Fruit fly (Drosophila melanogaster) whole organism, embryonic: ENCODE results near the gene Ppm1.

Experiments
- Atf3 ChIP-seq: fragments of 200-800 bp; sonication (Bioruptor generic); optimal IDR thresholded peaks from 3 replicates; lab custom pipeline; 2016; ENCODE audit warnings: missing biosample characterization, missing genetic modification characterization
- Awh ChIP-seq: fragments of 200-800 bp; sonication (Bioruptor generic); IDR thresholded peaks from 2 replicates; pipeline ENCODE4, ENCODE4 v1.3.6; 2022; ENCODE audit warnings: missing biosample characterization, missing genetic modification characterization
- BtbVII ChIP-seq: fragments of 200-800 bp; sonication (Bioruptor generic); optimal IDR thresholded peaks from 3 replicates; lab custom pipeline; 2017; ENCODE audit warnings: missing biosample characterization, mild to moderate bottlenecking, missing genetic modification characterization
- CG10209 ChIP-seq: fragments of 200-800 bp; sonication (Bioruptor generic); optimal IDR thresholded peaks from 3 replicates; lab custom pipeline; 2017; ENCODE audit warnings: missing biosample characterization, mild to moderate bottlenecking, missing genetic modification characterization, missing genetic modification reagents
- CG14050 ChIP-seq: fragments of 200-800 bp; sonication (Bioruptor generic); IDR thresholded peaks from 3 replicates; pipeline ENCODE4 v1.3.6; 2022; ENCODE audit warnings: missing biosample characterization, missing genetic modification characterization
- CG14441 ChIP-seq: fragments of 200-800 bp; sonication (Bioruptor generic); IDR thresholded peaks from 2 replicates; pipeline ENCODE4 v1.3.6; 2022; ENCODE audit warnings: missing biosample characterization, missing genetic modification characterization
- CG16779 ChIP-seq: fragments of 200-800 bp; sonication (Bioruptor generic); IDR thresholded peaks from 2 replicates; pipeline ENCODE4 v1.3.6; 2022; ENCODE audit warnings: missing biosample characterization, missing genetic modification characterization
- CG18262 ChIP-seq: fragments of 200-800 bp; optimal IDR thresholded peaks from 3 replicates; lab custom pipeline; 2019; ENCODE audit warnings: missing biosample characterization, mild to moderate bottlenecking, missing genetic modification characterization, moderate library complexity
- CG3163 ChIP-seq: fragments of 200-800 bp; sonication (Bioruptor generic); optimal IDR thresholded peaks from 3 replicates; lab custom pipeline; 2016; ENCODE audit warnings: missing biosample characterization, missing genetic modification characterization
- CG32767 ChIP-seq: fragments of 200-800 bp; sonication (Bioruptor generic); IDR thresholded peaks from 2 replicates; pipeline ENCODE4 v1.3.6; 2022; ENCODE audit warnings: missing biosample characterization, missing genetic modification characterization
- CG4617 ChIP-seq: fragments of 200-800 bp; sonication (Bioruptor generic); optimal IDR thresholded peaks from 3 replicates; lab custom pipeline; 2016; ENCODE audit warnings: missing biosample characterization, missing genetic modification characterization, borderline replicate concordance
- CG4730 ChIP-seq: fragments of 200-800 bp; sonication (Bioruptor generic); IDR thresholded peaks from 2 replicates; pipeline ENCODE4 v1.3.6; 2022; ENCODE audit warnings: missing biosample characterization, missing genetic modification characterization
- CG6272 ChIP-seq: fragments of 200-800 bp; sonication (Bioruptor generic); IDR thresholded peaks from 2 replicates; pipeline ENCODE4 v1.3.6; 2022; ENCODE audit warnings: missing biosample characterization, missing genetic modification characterization
- CG6654 ChIP-seq: fragments of 200-800 bp; sonication (Bioruptor generic); optimal IDR thresholded peaks from 2 replicates; lab custom pipeline; 2017; ENCODE audit warnings: missing biosample characterization, mild to moderate bottlenecking, missing genetic modification characterization
- CG6791 ChIP-seq: fragments of 200-800 bp; sonication (Bioruptor generic); IDR thresholded peaks from 3 replicates; pipeline ENCODE4 v1.3.6; 2022; ENCODE audit warnings: missing biosample characterization, missing genetic modification characterization; ENCODE audit not compliant: partially characterized antibody
- CG8290 ChIP-seq, 3 experiments: fragments of 200-800 bp; sonication (Bioruptor generic); optimal IDR thresholded peaks; 2 replicates each; lab custom pipeline; 2016 to 2019; ENCODE audit warnings: missing biosample characterization in 3 of 3, missing genetic modification characterization in 3 of 3, mild to moderate bottlenecking in 2 of 3, moderate library complexity in 1 of 3
- CG8478 ChIP-seq: fragments of >200 bp; optimal IDR thresholded peaks from 2 replicates; lab custom pipeline; 2018
- CG8944 ChIP-seq: fragments of 200-800 bp; sonication (Bioruptor generic); optimal IDR thresholded peaks from 3 replicates; lab custom pipeline; 2016; ENCODE audit warnings: missing biosample characterization, missing genetic modification characterization
- E2f1 ChIP-seq: fragments of 200-800 bp; sonication (Bioruptor generic); IDR thresholded peaks from 2 replicates; pipeline ENCODE4 v1.3.6; 2022; ENCODE audit warnings: missing biosample characterization, missing genetic modification characterization
- Eip74EF ChIP-seq, 2 experiments: fragments of 200-800 bp in 1 of 2; fragments of >200 bp in 1 of 2; sonication (Bioruptor generic) in 1 of 2; optimal IDR thresholded peaks; 2 replicates each; lab custom pipeline; 2017 to 2019; ENCODE audit warnings: missing biosample characterization in 2 of 2, missing genetic modification characterization in 2 of 2, mild to moderate bottlenecking in 1 of 2, moderate library complexity in 1 of 2
- Fer3 ChIP-seq: fragments of 200-800 bp; sonication (Bioruptor generic); optimal IDR thresholded peaks from 2 replicates; lab custom pipeline; 2018; ENCODE audit warnings: missing biosample characterization, mild to moderate bottlenecking, missing genetic modification characterization, moderate library complexity
- H2.0 ChIP-seq: fragments of 200-800 bp; sonication (Bioruptor generic); IDR thresholded peaks from 2 replicates; pipeline ENCODE4 v1.3.6; 2022; ENCODE audit warnings: missing biosample characterization, missing genetic modification characterization
- HLH3B ChIP-seq: fragments of 200-800 bp; sonication (Bioruptor generic); IDR thresholded peaks from 2 replicates; pipeline ENCODE4 v1.3.6; 2022; ENCODE audit warnings: missing biosample characterization, missing genetic modification characterization
- NFAT ChIP-seq: fragments of 200-800 bp; sonication (Bioruptor generic); IDR thresholded peaks from 2 replicates; pipeline ENCODE4 v1.3.6; 2022; ENCODE audit warnings: missing biosample characterization, missing genetic modification characterization
- Opbp ChIP-seq: fragments of 200-800 bp; sonication (Bioruptor generic); IDR thresholded peaks from 3 replicates; pipeline ENCODE4 v1.3.6; 2022; ENCODE audit warnings: missing biosample characterization, missing genetic modification characterization; ENCODE audit not compliant: partially characterized antibody
- Rfx ChIP-seq: fragments of 200-800 bp; sonication (Bioruptor generic); IDR thresholded peaks from 2 replicates; pipeline ENCODE4 v1.3.6; 2022; ENCODE audit warnings: missing biosample characterization, missing genetic modification characterization
- Sry-δ ChIP-seq: fragments of 200-800 bp; sonication (Bioruptor generic); optimal IDR thresholded peaks from 2 replicates; lab custom pipeline; 2016; ENCODE audit warnings: missing biosample characterization, missing genetic modification characterization
- Ssrp ChIP-seq: fragments of 200-800 bp; sonication (Bioruptor generic); optimal IDR thresholded peaks from 2 replicates; lab custom pipeline; 2018; ENCODE audit warnings: missing biosample characterization, mild to moderate bottlenecking, missing genetic modification characterization, moderate library complexity
- Stat92E ChIP-seq, 3 experiments: fragments of >200 bp in 2 of 3; fragments of 200-800 bp in 1 of 3; sonication (Bioruptor generic) in 1 of 3; optimal IDR thresholded peaks; 2 replicates each; lab custom pipeline; 2017 to 2019; ENCODE audit warnings: missing biosample characterization in 3 of 3, missing genetic modification characterization in 3 of 3, mild to moderate bottlenecking in 1 of 3, moderate library complexity in 1 of 3
- chif ChIP-seq, 2 experiments: fragments of 200-800 bp; sonication (Bioruptor generic); optimal IDR thresholded peaks; 3 replicates each; lab custom pipeline; 2016; ENCODE audit warnings: missing biosample characterization in 2 of 2, missing genetic modification characterization in 2 of 2
- chinmo ChIP-seq: fragments of 200-800 bp; sonication (Bioruptor generic); IDR thresholded peaks from 4 replicates; pipeline ENCODE4 v1.3.6; 2022; ENCODE audit warnings: missing biosample characterization, missing genetic modification characterization; ENCODE audit not compliant: partially characterized antibody
- chm ChIP-seq: fragments of 200-800 bp; sonication (Bioruptor generic); IDR thresholded peaks from 2 replicates; pipeline ENCODE4 v1.3.6; 2022; ENCODE audit warnings: missing biosample characterization, missing genetic modification characterization
- dati ChIP-seq: fragments of 200-800 bp; sonication (Bioruptor generic); IDR thresholded peaks from 2 replicates; pipeline ENCODE4 v1.3.6; 2022; ENCODE audit warnings: missing biosample characterization, missing genetic modification characterization
- fd102C ChIP-seq: fragments of 200-800 bp; sonication (Bioruptor generic); optimal IDR thresholded peaks from 2 replicates; lab custom pipeline; 2018; ENCODE audit warnings: missing biosample characterization, mild to moderate bottlenecking, missing genetic modification characterization, moderate library complexity
- gcm2 ChIP-seq: fragments of 200-800 bp; sonication (Bioruptor generic); optimal IDR thresholded peaks from 2 replicates; lab custom pipeline; 2016; ENCODE audit warnings: missing biosample characterization, missing genetic modification characterization
- lbe ChIP-seq: fragments of 200-800 bp; sonication (Bioruptor generic); optimal IDR thresholded peaks from 2 replicates; lab custom pipeline; 2016; ENCODE audit warnings: missing biosample characterization, mild to moderate bottlenecking, missing genetic modification characterization
- nerfin-1 ChIP-seq: fragments of 200-800 bp; sonication (Bioruptor generic); optimal IDR thresholded peaks from 3 replicates; lab custom pipeline; 2019; ENCODE audit warnings: missing biosample characterization, mild to moderate bottlenecking, missing genetic modification characterization, moderate library complexity
- nerfin-2 ChIP-seq: fragments of 200-800 bp; sonication (Bioruptor generic); IDR thresholded peaks from 2 replicates; pipeline ENCODE4 v1.3.6; 2022; ENCODE audit warnings: missing biosample characterization, missing genetic modification characterization; ENCODE audit not compliant: partially characterized antibody
- org-1 ChIP-seq: fragments of 200-800 bp; sonication (Bioruptor generic); optimal IDR thresholded peaks from 2 replicates; lab custom pipeline; 2017; ENCODE audit warnings: missing biosample characterization, missing genetic modification characterization
- sd ChIP-seq: fragments of 200-800 bp; sonication (Bioruptor generic); optimal IDR thresholded peaks from 3 replicates; lab custom pipeline; 2018; ENCODE audit warnings: missing biosample characterization, mild to moderate bottlenecking, missing genetic modification characterization, moderate library complexity
- sob ChIP-seq: fragments of 200-800 bp; sonication (Bioruptor generic); IDR thresholded peaks from 2 replicates; pipeline ENCODE4 v1.3.6; 2022; ENCODE audit warnings: missing biosample characterization, missing genetic modification characterization
- stwl ChIP-seq: fragments of 200-800 bp; sonication (Bioruptor generic); optimal IDR thresholded peaks from 3 replicates; lab custom pipeline; 2018; ENCODE audit warnings: missing biosample characterization, mild to moderate bottlenecking, missing genetic modification characterization, moderate library complexity
- tgo ChIP-seq: fragments of 200-800 bp; sonication (Bioruptor generic); IDR thresholded peaks from 3 replicates; pipeline ENCODE4 v1.3.6; 2022; ENCODE audit warnings: missing biosample characterization, missing genetic modification characterization
- usp ChIP-seq: fragments of >200 bp; optimal IDR thresholded peaks from 2 replicates; lab custom pipeline; 2017; ENCODE audit warnings: missing biosample characterization, missing genetic modification characterization
- vnd ChIP-seq: fragments of 200-800 bp; sonication (Bioruptor generic); IDR thresholded peaks from 3 replicates; pipeline ENCODE4 v1.3.6; 2022; ENCODE audit warnings: missing biosample characterization, missing genetic modification characterization; ENCODE audit not compliant: partially characterized antibody
- yki ChIP-seq: fragments of >200 bp; optimal IDR thresholded peaks from 3 replicates; lab custom pipeline; 2018

Ppm1 gene

DNA sequence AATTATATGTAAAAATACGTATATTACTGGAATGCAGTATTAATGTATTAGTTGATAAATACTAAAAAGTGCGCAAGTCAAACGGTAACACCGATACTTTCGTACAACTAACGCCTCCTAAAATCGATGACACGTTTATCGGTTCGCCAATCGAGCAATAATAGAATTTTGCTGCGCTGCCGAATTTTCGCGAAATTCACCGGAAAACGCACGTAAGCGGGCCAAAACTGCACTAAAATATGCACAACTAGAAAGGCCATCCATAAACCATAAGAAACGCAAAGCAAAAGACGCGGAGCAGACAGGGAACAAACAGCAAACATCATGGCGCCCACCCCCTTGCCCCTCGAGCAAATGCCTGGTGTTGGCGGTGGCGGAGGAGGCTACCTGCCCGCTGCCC, 12.0 kb downstream of the Ppm1 start, which contains the start of gene MED14 (continued):
- TF ChIP-seq vnd (GFP tag; lab: Robert Waterston, UW): peak; percentile 33; the same call in 1 of the 3 replicates
- peak; percentile 58; the same call in 1 of the 2 replicates for TF ChIP-seq nerfin-2 (GFP tag; lab: Robert Waterston, UW)
- TF ChIP-seq CG16779 (GFP tag; lab: Robert Waterston, UW): no peak
- peak; percentile 97 for TF ChIP-seq sd (tag; lab: Kevin White, UChicago)
- peak; percentile 35 for TF ChIP-seq Sry-δ (GFP tag; lab: Kevin White, UChicago)
- 0 out of 2 replicates have a peak, but pooled peaks have one; percentile 11 for TF ChIP-seq Rfx
- TF ChIP-seq Opbp (GFP tag; lab: Robert Waterston, UW): peak; percentile 78; the same call in 2 of the 3 replicates
- peak in 1 of 3 experiments; percentile 7 for TF ChIP-seq Stat92E (GFP tag; optimal IDR thresholded peaks at IDR 0.05; lab: Kevin White, UChicago)

DNA sequence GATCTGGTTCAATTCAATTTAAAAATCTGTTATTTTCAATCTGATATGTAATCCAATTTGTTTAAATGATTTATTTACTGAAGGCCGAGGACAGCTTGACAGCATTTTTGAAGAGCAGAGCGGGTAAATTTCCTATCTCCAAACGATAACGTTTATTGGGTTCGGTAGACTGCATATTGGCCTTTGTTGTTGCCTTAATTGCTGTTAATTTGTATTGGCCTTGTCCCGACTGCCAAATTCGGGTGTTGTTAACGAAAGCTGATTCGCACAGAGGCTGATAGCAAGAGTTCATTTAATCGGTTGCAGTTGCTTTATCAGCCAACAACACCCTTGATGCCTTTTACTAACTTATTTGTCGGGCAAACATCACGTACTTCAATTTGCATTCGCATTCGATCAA, 20.0 kb downstream of the Ppm1 start:
- TF ChIP-seq lbe (GFP tag; lab: Kevin White, UChicago) (peak; percentile 9), dati (GFP tag; lab: Robert Waterston, UW) (no peak)

DNA sequence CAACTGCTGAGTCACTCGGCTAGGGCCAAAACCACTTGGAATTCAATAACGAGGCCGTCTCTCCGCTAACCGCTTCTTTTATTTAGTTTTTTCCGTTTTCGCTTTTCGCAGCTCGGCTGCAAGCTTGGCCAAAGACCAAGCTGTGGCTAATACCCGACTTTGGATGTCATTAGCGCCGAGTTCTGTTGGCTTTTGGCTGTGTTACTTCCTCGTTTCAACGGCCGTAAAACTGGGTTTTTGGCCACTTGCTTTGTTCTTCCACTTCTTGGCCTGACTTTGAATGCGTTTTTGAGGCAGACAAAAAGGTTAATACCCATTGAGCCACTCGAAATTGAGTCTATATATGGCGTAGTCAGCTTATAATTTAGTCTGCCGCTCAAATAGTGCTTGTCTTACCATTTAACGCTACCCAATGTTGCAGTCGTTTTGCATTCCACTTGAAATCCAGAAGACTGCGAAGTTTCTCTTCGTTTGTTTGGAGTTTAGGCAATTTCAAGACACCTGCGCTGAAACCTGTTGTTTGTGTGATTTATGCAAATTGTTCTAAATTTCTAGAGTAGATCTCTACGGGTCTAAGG, 20.5 kb downstream of the Ppm1 start:
- TF ChIP-seq CG8290 (GFP tag; optimal IDR thresholded peaks at IDR 0.05; lab: Kevin White, UChicago): no peak
- TF ChIP-seq CG8290 (tag; optimal IDR thresholded peaks at IDR 0.05; lab: Kevin White, UChicago): no peak
- no peak for TF ChIP-seq stwl
- peak; percentile 58 for TF ChIP-seq Awh
- no peak for TF ChIP-seq CG10209 (GFP tag; lab: Kevin White, UChicago)
- TF ChIP-seq org-1 (GFP tag; lab: Kevin White, UChicago): no peak
- TF ChIP-seq nerfin-1: no peak
- TF ChIP-seq CG6791 (GFP tag; lab: Robert Waterston, UW): no peak
- no peak for TF ChIP-seq Fer3 (tag; lab: Kevin White, UChicago)
- peak; percentile 88; the same call in 2 of the 4 replicates for TF ChIP-seq chinmo (GFP tag; lab: Robert Waterston, UW)
- TF ChIP-seq chif (GFP tag; optimal IDR thresholded peaks at IDR 0.05; lab: Kevin White, UChicago): no peak
- TF ChIP-seq CG6654: no peak
- 0 out of 2 replicates have a peak, but pooled peaks have one; percentile 12 for TF ChIP-seq nerfin-2 (GFP tag; lab: Robert Waterston, UW)
- no peak for TF ChIP-seq NFAT (GFP tag; lab: Robert Waterston, UW)
- no peak for TF ChIP-seq gcm2
- no peak for TF ChIP-seq CG6272 (GFP tag; lab: Robert Waterston, UW)
- TF ChIP-seq sd (tag; lab: Kevin White, UChicago): peak; percentile 38
- TF ChIP-seq Eip74EF (GFP tag; optimal IDR thresholded peaks at IDR 0.05; lab: Kevin White, UChicago): peak in 1 of 2 experiments; percentile 71
- TF ChIP-seq HLH3B (GFP tag; lab: Robert Waterston, UW): no peak
- TF ChIP-seq CG3163 (GFP tag; lab: Kevin White, UChicago): no peak
- TF ChIP-seq usp (GFP tag; lab: Kevin White, UChicago): no peak
- TF ChIP-seq Ssrp (tag; lab: Kevin White, UChicago): no peak
- TF ChIP-seq CG4617: no peak
- TF ChIP-seq CG14050 (GFP tag; lab: Robert Waterston, UW): no peak
- no peak for TF ChIP-seq Atf3 (GFP tag; lab: Kevin White, UChicago)
- no peak for TF ChIP-seq CG32767 (GFP tag; lab: Robert Waterston, UW)
- TF ChIP-seq CG18262: no peak
- TF ChIP-seq yki (lab: Kevin White, UChicago): no peak
- no peak for TF ChIP-seq CG8478 (lab: Kevin White, UChicago)
- TF ChIP-seq fd102C: no peak
- no peak for TF ChIP-seq E2f1 (GFP tag; lab: Robert Waterston, UW)
- TF ChIP-seq tgo (GFP tag; lab: Robert Waterston, UW): no peak
- no peak for TF ChIP-seq BtbVII (GFP tag; lab: Kevin White, UChicago)
- no peak for TF ChIP-seq chm
- TF ChIP-seq sob: no peak
- TF ChIP-seq CG14441 (GFP tag; lab: Robert Waterston, UW): no peak
- no peak for TF ChIP-seq H2.0 (GFP tag; lab: Robert Waterston, UW)
- TF ChIP-seq CG8944 (GFP tag; lab: Kevin White, UChicago): no peak
- TF ChIP-seq CG4730 (GFP tag; lab: Robert Waterston, UW): no peak
